Worm (Caenorhabditis elegans) whole organism, late embryonic: ENCODE data around the gene F35H10.6.

Experiments used
- C08G9.2 ChIP-seq: sonication (generic microtip); optimal IDR thresholded peaks from 2 replicates; lab custom pipeline; 2016; ENCODE audit warnings: mild to moderate bottlenecking, missing genetic modification characterization, moderate library complexity, missing compliant biosample characterization
- C38D4.7 ChIP-seq: fragments of 200-800 bp; sonication (Bioruptor generic); optimal IDR thresholded peaks from 2 replicates; lab custom pipeline; 2018; ENCODE audit warnings: mild to moderate bottlenecking, missing genetic modification characterization, moderate library complexity, missing compliant biosample characterization
- K02D7.2 ChIP-seq: sonication (generic microtip); optimal IDR thresholded peaks from 2 replicates; lab custom pipeline; 2017; ENCODE audit warnings: mild to moderate bottlenecking, missing genetic modification characterization, missing compliant biosample characterization
- K09A11.1 ChIP-seq: sonication (generic microtip); optimal IDR thresholded peaks from 2 replicates; lab custom pipeline; 2017; ENCODE audit warnings: antibody characterized with exemption, mild to moderate bottlenecking, missing genetic modification characterization, missing compliant biosample characterization; ENCODE audit not compliant: insufficient read depth
- T23F11.4 ChIP-seq: fragments of 200-800 bp; sonication (Bioruptor generic); optimal IDR thresholded peaks from 2 replicates; lab custom pipeline; 2018; ENCODE audit warnings: mild to moderate bottlenecking, missing genetic modification characterization, missing compliant biosample characterization
- Y22D7AL.16 ChIP-seq: sonication (generic microtip); optimal IDR thresholded peaks from 2 replicates; lab custom pipeline; 2016; ENCODE audit warnings: missing genetic modification characterization, missing compliant biosample characterization
- ahr-1 ChIP-seq: sonication (generic microtip); optimal IDR thresholded peaks from 2 replicates; lab custom pipeline; 2016; ENCODE audit warnings: missing genetic modification characterization, missing compliant biosample characterization
- ama-1 ChIP-seq: fragments of 150-350 bp; optimal IDR thresholded peaks from 2 replicates; lab custom pipeline; 2014
- ceh-14 ChIP-seq: sonication (generic microtip); optimal IDR thresholded peaks from 2 replicates; lab custom pipeline; 2016; ENCODE audit warnings: missing genotype, missing genetic modification characterization, missing compliant biosample characterization
- ceh-19 ChIP-seq: fragments of 200-800 bp; sonication (Bioruptor generic); optimal IDR thresholded peaks from 2 replicates; lab custom pipeline; 2018; ENCODE audit warnings: mild to moderate bottlenecking, missing genetic modification characterization, missing compliant biosample characterization
- ceh-22 ChIP-seq: sonication (generic microtip); optimal IDR thresholded peaks from 2 replicates; lab custom pipeline; 2017; ENCODE audit warnings: missing biosample characterization, missing genetic modification characterization
- ceh-24 ChIP-seq: sonication (generic microtip); optimal IDR thresholded peaks from 2 replicates; lab custom pipeline; 2016; ENCODE audit warnings: mild to moderate bottlenecking, missing genetic modification characterization, missing compliant biosample characterization
- ceh-30 ChIP-seq: fragments of 150-350 bp; optimal IDR thresholded peaks from 2 replicates; lab custom pipeline; 2014; ENCODE audit warnings: missing biosample characterization, missing genetic modification characterization
- ceh-48 ChIP-seq: sonication (generic microtip); optimal IDR thresholded peaks from 2 replicates; lab custom pipeline; 2016; ENCODE audit warnings: missing genetic modification characterization, inconsistent platforms, missing compliant biosample characterization
- ceh-6 ChIP-seq: fragments of 200-800 bp; sonication (Bioruptor generic); optimal IDR thresholded peaks from 2 replicates; lab custom pipeline; 2018; ENCODE audit warnings: mild to moderate bottlenecking, missing genetic modification characterization, missing compliant biosample characterization
- che-1 ChIP-seq: sonication (generic microtip); optimal IDR thresholded peaks from 2 replicates; lab custom pipeline; 2016; ENCODE audit warnings: mild to moderate bottlenecking, missing genetic modification characterization, missing compliant biosample characterization
- elt-2 ChIP-seq: sonication (generic microtip); optimal IDR thresholded peaks from 2 replicates; lab custom pipeline; 2016; ENCODE audit warnings: missing genetic modification reagents, missing genetic modification characterization, missing compliant biosample characterization
- ets-4 ChIP-seq: sonication (generic microtip); optimal IDR thresholded peaks from 2 replicates; lab custom pipeline; 2016; ENCODE audit warnings: missing genetic modification characterization, missing compliant biosample characterization
- fkh-10 ChIP-seq: fragments of 150-350 bp; optimal IDR thresholded peaks from 2 replicates; lab custom pipeline; 2014; ENCODE audit warnings: missing biosample characterization, missing genetic modification reagents, missing genetic modification characterization
- gmeb-2 ChIP-seq: sonication (generic microtip); optimal IDR thresholded peaks from 2 replicates; lab custom pipeline; 2016; ENCODE audit warnings: missing genetic modification characterization, inconsistent platforms, missing compliant biosample characterization
- hlh-13 ChIP-seq: fragments of 200-800 bp; sonication (Bioruptor generic); optimal IDR thresholded peaks from 2 replicates; lab custom pipeline; 2018; ENCODE audit warnings: mild to moderate bottlenecking, missing genetic modification characterization, missing compliant biosample characterization
- hlh-15 ChIP-seq: sonication (generic microtip); optimal IDR thresholded peaks from 2 replicates; lab custom pipeline; 2016; ENCODE audit warnings: missing genetic modification characterization, missing compliant biosample characterization
- hlh-30 ChIP-seq: sonication (generic microtip); optimal IDR thresholded peaks from 2 replicates; lab custom pipeline; 2017; ENCODE audit warnings: antibody characterized with exemption, missing genetic modification characterization, missing compliant biosample characterization; ENCODE audit not compliant: insufficient read depth
- hlh-8 ChIP-seq: sonication (generic microtip); optimal IDR thresholded peaks from 2 replicates; lab custom pipeline; 2016; ENCODE audit warnings: missing genotype, missing genetic modification characterization, missing compliant biosample characterization
- lin-11 ChIP-seq: fragments of 200-800 bp; sonication (Bioruptor generic); optimal IDR thresholded peaks from 2 replicates; lab custom pipeline; 2018; ENCODE audit warnings: mild to moderate bottlenecking, missing genetic modification characterization, missing compliant biosample characterization
- mec-3 ChIP-seq: sonication (generic microtip); optimal IDR thresholded peaks from 2 replicates; lab custom pipeline; 2016; ENCODE audit warnings: borderline replicate concordance, missing genetic modification characterization, missing compliant biosample characterization
- nfya-1 ChIP-seq: sonication (generic microtip); optimal IDR thresholded peaks from 2 replicates; lab custom pipeline; 2017; ENCODE audit warnings: missing genetic modification characterization, mild to moderate bottlenecking, missing compliant biosample characterization, antibody characterized with exemption, moderate library complexity
- nhr-11 ChIP-seq: fragments of 150-350 bp; optimal IDR thresholded peaks from 2 replicates; lab custom pipeline; 2014; ENCODE audit warnings: missing biosample characterization, missing genetic modification characterization
- nhr-232 ChIP-seq: sonication (generic microtip); optimal IDR thresholded peaks from 2 replicates; lab custom pipeline; 2016; ENCODE audit warnings: missing genetic modification characterization, missing compliant biosample characterization
- pag-3 ChIP-seq: sonication (generic microtip); optimal IDR thresholded peaks from 2 replicates; lab custom pipeline; 2016; ENCODE audit warnings: missing compliant biosample characterization, missing genetic modification characterization, borderline replicate concordance
- pat-9 ChIP-seq: fragments of 200-800 bp; sonication (Bioruptor generic); optimal IDR thresholded peaks from 2 replicates; lab custom pipeline; 2018; ENCODE audit warnings: mild to moderate bottlenecking, missing genetic modification characterization, moderate library complexity, missing compliant biosample characterization
- pax-1 ChIP-seq: fragments of 150-350 bp; optimal IDR thresholded peaks from 2 replicates; lab custom pipeline; 2014; ENCODE audit warnings: missing biosample characterization, missing genetic modification characterization
- pha-2 ChIP-seq: sonication (generic microtip); optimal IDR thresholded peaks from 2 replicates; lab custom pipeline; 2017; ENCODE audit warnings: mild to moderate bottlenecking, missing genetic modification characterization, missing compliant biosample characterization
- pha-4 ChIP-seq: fragments of 150-350 bp; optimal IDR thresholded peaks from 2 replicates; lab custom pipeline; 2018; ENCODE audit warnings: missing biosample characterization, missing genetic modification reagents, missing genetic modification characterization
- ref-2 ChIP-seq: sonication (generic microtip); optimal IDR thresholded peaks from 2 replicates; lab custom pipeline; 2016; ENCODE audit warnings: missing genetic modification characterization, missing compliant biosample characterization
- rnt-1 ChIP-seq: sonication (generic microtip); optimal IDR thresholded peaks from 2 replicates; lab custom pipeline; 2016; ENCODE audit warnings: missing genetic modification characterization, missing compliant biosample characterization
- sdc-2 ChIP-seq: sonication (generic microtip); optimal IDR thresholded peaks from 2 replicates; lab custom pipeline; 2016; ENCODE audit warnings: missing genotype, missing genetic modification characterization, missing compliant biosample characterization
- sox-4 ChIP-seq: sonication (generic microtip); optimal IDR thresholded peaks from 2 replicates; lab custom pipeline; 2017; ENCODE audit warnings: mild to moderate bottlenecking, missing genetic modification characterization, inconsistent platforms, missing compliant biosample characterization
- tbx-2 ChIP-seq: sonication (generic microtip); optimal IDR thresholded peaks from 2 replicates; lab custom pipeline; 2016; ENCODE audit warnings: missing genetic modification characterization, missing compliant biosample characterization
- tbx-7 ChIP-seq: sonication (generic microtip); optimal IDR thresholded peaks from 2 replicates; lab custom pipeline; 2016; ENCODE audit warnings: missing genotype, missing genetic modification characterization, missing compliant biosample characterization
- unc-42 ChIP-seq: sonication (generic microtip); optimal IDR thresholded peaks from 2 replicates; lab custom pipeline; 2016; ENCODE audit warnings: missing genotype, missing genetic modification characterization, missing compliant biosample characterization
- unc-55 ChIP-seq: sonication (generic microtip); optimal IDR thresholded peaks from 2 replicates; lab custom pipeline; 2017; ENCODE audit warnings: missing biosample characterization, missing genetic modification reagents, missing genetic modification characterization
- unc-86 ChIP-seq: sonication (generic microtip); optimal IDR thresholded peaks from 2 replicates; lab custom pipeline; 2016; ENCODE audit warnings: missing genetic modification characterization, missing compliant biosample characterization
- zip-5 ChIP-seq: sonication (generic microtip); optimal IDR thresholded peaks from 2 replicates; lab custom pipeline; 2016; ENCODE audit warnings: missing genetic modification characterization, missing compliant biosample characterization
- ztf-16 ChIP-seq: sonication (generic microtip); optimal IDR thresholded peaks from 2 replicates; lab custom pipeline; 2017; ENCODE audit warnings: missing genetic modification characterization, missing compliant biosample characterization

F35H10.6 gene

ce11 chrIV:8333034-8333433, 33.3 kb downstream of the F35H10.6 start:
- TF ChIP-seq hlh-15 (tag; lab: Kevin White, UChicago) (no peak), pat-9 (no peak), nfya-1 (tag; lab: Kevin White, UChicago) (no peak), tbx-2 (tag; lab: Kevin White, UChicago) (no peak), ceh-24 (tag; lab: Kevin White, UChicago) (no peak), ahr-1 (tag; lab: Kevin White, UChicago) (no peak), K09A11.1 (tag; lab: Kevin White, UChicago) (no peak), elt-2 (no peak), ets-4 (tag; lab: Kevin White, UChicago) (no peak), ceh-19 (GFP tag; lab: Kevin White, UChicago) (no peak), hlh-13 (GFP tag; lab: Kevin White, UChicago) (no peak), tbx-7 (no peak), nhr-232 (tag; lab: Kevin White, UChicago) (no peak), pha-4 (tag; lab: Kevin White, UChicago) (no peak), pha-2 (tag; lab: Kevin White, UChicago) (no peak), lin-11 (tag; lab: Kevin White, UChicago) (no peak)

- TF ChIP-seq ama-1 (peak; percentile 35), elt-2 (no peak)
Observed at ce11 chrIV:8333554-8333953, 33.8 kb downstream of the F35H10.6 start.

ce11 chrIV:8333954-8333987, 34.0 kb downstream of the F35H10.6 start, which contains the start of gene his-31:
Gene his-31 (minus strand): TSS chrIV:8333983.
- TF ChIP-seq pag-3 (tag; lab: Kevin White, UChicago) (no peak), K02D7.2 (no peak), nhr-11 (tag; lab: Kevin White, UChicago) (no peak), pha-4 (tag; lab: Kevin White, UChicago) (no peak), unc-55 (GFP tag; lab: Kevin White, UChicago) (no peak), nhr-232 (tag; lab: Kevin White, UChicago) (no peak), hlh-30 (tag; lab: Kevin White, UChicago) (no peak), ceh-48 (tag; lab: Kevin White, UChicago) (no peak), pha-2 (tag; lab: Kevin White, UChicago) (no peak), sox-4 (no peak), gmeb-2 (tag; lab: Kevin White, UChicago) (no peak), T23F11.4 (GFP tag; lab: Kevin White, UChicago) (no peak), unc-86 (tag; lab: Kevin White, UChicago) (no peak), ceh-14 (tag; lab: Kevin White, UChicago) (no peak)
- TF ChIP-seq, all 69 proteins: peak for 0

ce11 chrIV:8333988-8334863, 34.5 kb downstream of the F35H10.6 start, which contains the start of gene his-32:
Gene his-32 (plus strand): TSS chrIV:8334305.
- TF ChIP-seq unc-86 (tag; lab: Kevin White, UChicago): no peak
- TF ChIP-seq lin-11 (tag; lab: Kevin White, UChicago): no peak
- peak; percentile 35 for TF ChIP-seq pha-2 (tag; lab: Kevin White, UChicago)
- TF ChIP-seq Y22D7AL.16 (tag; lab: Kevin White, UChicago): no peak
- TF ChIP-seq ceh-14 (tag; lab: Kevin White, UChicago): no peak
- TF ChIP-seq hlh-8 (tag; lab: Kevin White, UChicago): no peak
- no peak for TF ChIP-seq zip-5 (tag; lab: Kevin White, UChicago)
- TF ChIP-seq ceh-19 (GFP tag; lab: Kevin White, UChicago): no peak
- TF ChIP-seq sdc-2: peak; percentile 56
- TF ChIP-seq tbx-2 (tag; lab: Kevin White, UChicago): peak; percentile 81
- TF ChIP-seq fkh-10 (GFP tag; lab: Kevin White, UChicago): no peak
- TF ChIP-seq rnt-1 (tag; lab: Kevin White, UChicago): peak; percentile 34
- TF ChIP-seq pag-3 (tag; lab: Kevin White, UChicago): no peak
- TF ChIP-seq mec-3 (tag; lab: Kevin White, UChicago): no peak
- TF ChIP-seq ceh-6 (GFP tag; lab: Kevin White, UChicago): no peak
- TF ChIP-seq C38D4.7: no peak
- TF ChIP-seq hlh-15 (tag; lab: Kevin White, UChicago): no peak
- no peak for TF ChIP-seq ceh-30 (tag; lab: Kevin White, UChicago)
- TF ChIP-seq unc-42 (tag; lab: Kevin White, UChicago): no peak
- TF ChIP-seq pax-1: peak; percentile 85
- peak; percentile 24 for TF ChIP-seq C08G9.2 (tag; lab: Kevin White, UChicago)
- TF ChIP-seq ama-1: peak; percentile 89
- no peak for TF ChIP-seq ets-4 (tag; lab: Kevin White, UChicago)
- TF ChIP-seq K09A11.1 (tag; lab: Kevin White, UChicago): no peak
- TF ChIP-seq ceh-22 (tag; lab: Kevin White, UChicago): no peak
- peak; percentile 90 for TF ChIP-seq ref-2 (tag; lab: Kevin White, UChicago)
- no peak for TF ChIP-seq che-1
- TF ChIP-seq ztf-16: peak; percentile 66
